Fruit fly (Drosophila melanogaster) whole organism, adult: ENCODE measurements around the gene CG4452.

Experiments used
- CG11617 ChIP-seq: fragments of 200-800 bp; sonication (Bioruptor generic); optimal IDR thresholded peaks from 2 replicates; lab custom pipeline; 2017; ENCODE audit warnings: mild to moderate bottlenecking, missing biosample characterization, missing genetic modification reagents, missing genetic modification characterization
- CG12768 ChIP-seq: fragments of 200-800 bp; sonication (Bioruptor generic); optimal IDR thresholded peaks from 2 replicates; lab custom pipeline; 2017; ENCODE audit warnings: missing biosample characterization, missing genetic modification characterization, mild to moderate bottlenecking, moderate library complexity, missing genetic modification reagents
- CG14711 ChIP-seq: fragments of 200-800 bp; sonication (Bioruptor generic); optimal IDR thresholded peaks from 2 replicates; lab custom pipeline; 2018; ENCODE audit warnings: missing biosample characterization, mild to moderate bottlenecking, missing genetic modification characterization, moderate library complexity
- CG1620 ChIP-seq: fragments of 200-800 bp; sonication (Bioruptor generic); optimal IDR thresholded peaks from 2 replicates; lab custom pipeline; 2016; ENCODE audit warnings: missing biosample characterization, missing genetic modification characterization
- CG33017 ChIP-seq: fragments of 200-800 bp; sonication (Bioruptor generic); optimal IDR thresholded peaks from 2 replicates; lab custom pipeline; 2018; ENCODE audit warnings: missing biosample characterization, mild to moderate bottlenecking, missing genetic modification characterization, moderate library complexity
- CG5204 ChIP-seq: fragments of 200-800 bp; sonication (Bioruptor generic); optimal IDR thresholded peaks from 2 replicates; lab custom pipeline; 2016; ENCODE audit warnings: missing biosample characterization, missing genetic modification characterization
- CG7045 ChIP-seq: fragments of 200-800 bp; sonication (Bioruptor generic); optimal IDR thresholded peaks from 2 replicates; lab custom pipeline; 2017; ENCODE audit warnings: missing biosample characterization, mild to moderate bottlenecking, missing genetic modification characterization
- CG7101 ChIP-seq: fragments of 200-800 bp; sonication (Bioruptor generic); optimal IDR thresholded peaks from 2 replicates; lab custom pipeline; 2018; ENCODE audit warnings: missing biosample characterization, mild to moderate bottlenecking, missing genetic modification characterization, moderate library complexity
- Clk ChIP-seq: fragments of 200-800 bp; sonication (Bioruptor generic); optimal IDR thresholded peaks from 2 replicates; lab custom pipeline; 2017; ENCODE audit warnings: missing biosample characterization, missing genetic modification characterization
- Crg-1 ChIP-seq: fragments of 200-800 bp; sonication (Bioruptor generic); optimal IDR thresholded peaks from 2 replicates; lab custom pipeline; 2016; ENCODE audit warnings: missing biosample characterization, missing genetic modification characterization
- Hr96 ChIP-seq: fragments of 200-800 bp; sonication (Bioruptor generic); optimal IDR thresholded peaks from 2 replicates; lab custom pipeline; 2016; ENCODE audit warnings: missing biosample characterization, missing genetic modification characterization
- Mnt ChIP-seq: fragments of 200-800 bp; sonication (Bioruptor generic); optimal IDR thresholded peaks from 2 replicates; lab custom pipeline; 2016; ENCODE audit warnings: missing biosample characterization, mild to moderate bottlenecking, missing genetic modification characterization
- bab1 ChIP-seq: fragments of 200-800 bp; sonication (Bioruptor generic); optimal IDR thresholded peaks from 3 replicates; lab custom pipeline; 2019; ENCODE audit warnings: missing biosample characterization, mild to moderate bottlenecking, missing genetic modification characterization, moderate library complexity
- cic ChIP-seq: fragments of 200-800 bp; sonication (Bioruptor generic); optimal IDR thresholded peaks from 2 replicates; lab custom pipeline; 2017; ENCODE audit warnings: missing biosample characterization, mild to moderate bottlenecking, missing genetic modification characterization, moderate library complexity
- cnc ChIP-seq, 2 experiments: fragments of >200 bp; optimal IDR thresholded peaks; 2 replicates each; lab custom pipeline; 2017
- kay ChIP-seq: fragments of 200-800 bp; sonication (Bioruptor generic); peaks from one replicate; lab custom pipeline; 2016; ENCODE audit warnings: missing biosample characterization, missing genetic modification characterization, borderline replicate concordance
- ovo ChIP-seq: fragments of 200-800 bp; sonication (Bioruptor generic); optimal IDR thresholded peaks from 2 replicates; lab custom pipeline; 2016; ENCODE audit warnings: missing biosample characterization, missing genetic modification characterization
- pad ChIP-seq: fragments of 200-800 bp; sonication (Bioruptor generic); optimal IDR thresholded peaks from 3 replicates; lab custom pipeline; 2017; ENCODE audit warnings: missing biosample characterization, missing genetic modification characterization, mild to moderate bottlenecking, moderate library complexity, missing genetic modification reagents
- tj ChIP-seq: fragments of 200-800 bp; sonication (Bioruptor generic); optimal IDR thresholded peaks from 3 replicates; lab custom pipeline; 2017; ENCODE audit warnings: missing biosample characterization, mild to moderate bottlenecking, missing genetic modification characterization, moderate library complexity
- toe ChIP-seq: fragments of 200-800 bp; sonication (Bioruptor generic); optimal IDR thresholded peaks from 2 replicates; lab custom pipeline; 2016; ENCODE audit warnings: missing biosample characterization, missing genetic modification characterization

Gene CG4452

DNA sequence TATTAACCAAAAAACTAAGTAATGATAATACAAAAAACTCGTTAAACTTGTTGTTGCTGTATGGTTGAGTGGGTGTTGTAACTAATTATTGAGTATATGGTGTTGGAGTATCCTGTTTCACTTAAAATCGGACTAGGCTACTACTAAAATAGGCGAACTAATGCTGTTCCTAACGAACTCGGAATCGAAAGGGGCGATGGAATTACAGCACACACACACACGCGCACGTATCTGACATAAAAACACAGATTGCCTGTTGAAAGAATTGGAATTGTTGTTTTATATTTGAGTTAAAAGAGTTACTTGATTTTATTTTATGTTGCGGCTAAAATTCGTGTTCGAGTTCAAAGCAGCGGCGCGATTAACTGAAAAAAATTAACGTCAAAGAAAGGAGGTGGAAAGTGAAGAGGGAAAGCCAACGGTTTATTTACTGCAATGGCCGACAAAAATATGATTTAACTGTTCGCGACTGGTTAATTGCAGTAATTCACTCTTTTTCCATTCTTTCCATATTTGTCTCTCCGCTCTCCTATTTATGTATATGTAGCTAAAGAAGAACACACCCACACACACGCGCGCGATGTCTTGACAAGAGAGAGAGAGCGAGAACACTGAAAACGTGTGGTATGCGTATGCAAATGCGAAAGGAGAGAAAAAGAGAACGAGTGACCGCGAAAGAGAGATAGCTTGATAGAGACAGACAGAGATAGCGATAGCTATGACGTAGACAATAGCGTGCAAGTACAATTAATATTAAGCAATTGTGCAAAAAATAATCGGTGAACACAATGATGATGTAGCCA lies 34.4 kb downstream of the CG4452 start:
- TF ChIP-seq CG5204 (GFP tag; lab: Kevin White, UChicago) (no peak), toe (no peak), Mnt (no peak), CG12768 (peak; percentile 13), ovo (GFP tag; lab: Kevin White, UChicago) (peak; percentile 93), tj (peak; percentile 74), CG1620 (GFP tag; lab: Kevin White, UChicago) (no peak), kay (GFP tag; lab: Kevin White, UChicago) (peak; percentile 96), pad (GFP tag; lab: Kevin White, UChicago) (peak; percentile 87), CG33017 (no peak)

DNA sequence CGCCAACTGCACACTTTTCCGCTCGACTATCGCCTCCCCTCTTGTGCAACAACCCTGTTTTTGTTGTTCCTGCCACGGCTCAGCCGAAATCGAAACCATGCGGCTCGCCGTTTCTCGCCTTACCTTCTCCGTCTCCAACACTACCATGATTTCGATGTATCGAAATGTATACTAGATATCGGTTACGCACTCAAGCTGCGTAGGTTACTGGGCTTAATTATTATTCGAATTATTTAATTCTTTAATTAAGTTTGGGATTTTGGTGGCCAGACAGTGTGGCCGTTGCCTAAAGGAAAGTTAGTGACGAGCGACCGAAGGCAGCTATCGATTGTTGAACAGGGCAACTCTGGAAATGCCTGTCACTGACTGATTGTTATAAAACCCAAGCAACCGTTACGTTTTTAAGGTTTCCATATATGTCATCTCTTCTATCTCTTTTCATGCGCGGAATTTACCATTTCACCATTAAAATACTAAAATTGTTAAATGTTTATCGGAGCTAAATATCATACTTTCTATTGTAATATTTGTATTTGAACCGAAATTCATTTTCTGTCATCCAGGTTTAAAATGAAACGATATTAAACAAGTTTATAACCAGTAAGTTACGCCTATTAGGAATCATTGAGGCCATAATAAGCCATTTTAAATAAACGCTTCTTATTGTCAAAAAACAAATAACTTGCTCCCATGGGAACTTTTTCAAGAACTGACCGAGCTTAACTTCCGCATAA lies 35.1 kb downstream of the CG4452 start, which contains the start of gene eIF4E1:
eIF4E1 (minus strand) TSS at position 304 of the 734 bp plus-strand sequence.
- TF ChIP-seq CG7045 (GFP tag; lab: Kevin White, UChicago) (no peak), CG5204 (GFP tag; lab: Kevin White, UChicago) (no peak), CG14711 (tag; lab: Kevin White, UChicago) (peak; percentile 87), kay (GFP tag; lab: Kevin White, UChicago) (peak; percentile 38), bab1 (GFP tag; lab: Kevin White, UChicago) (peak; percentile 9), ovo (GFP tag; lab: Kevin White, UChicago) (no peak), tj (peak; percentile 38), Clk (GFP tag; lab: Kevin White, UChicago) (no peak), Mnt (peak; percentile 78), toe (no peak), Crg-1 (no peak)

DNA sequence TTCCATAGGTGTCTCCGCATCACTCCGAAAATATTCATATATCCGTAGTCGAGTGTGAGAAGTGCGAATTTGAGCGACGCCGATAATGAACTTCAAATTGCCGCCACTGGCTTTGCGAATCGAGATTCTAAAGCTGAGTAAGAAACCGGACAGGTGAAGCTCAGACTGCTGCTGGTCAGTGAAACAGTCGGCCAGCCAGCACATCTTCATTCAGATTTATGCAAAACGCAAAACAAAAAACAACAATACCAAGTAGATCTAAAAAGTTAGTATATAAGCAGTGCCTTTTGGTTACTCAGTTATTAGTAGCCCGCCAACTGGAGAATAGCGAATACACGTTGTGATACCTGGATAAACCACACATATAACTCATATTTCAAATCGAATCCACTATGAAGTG lies 37.3 kb downstream of the CG4452 start, which contains the start of gene Cpr67B:
Cpr67B (plus strand) TSS at position 301 of the 400 bp plus-strand sequence.
- TF ChIP-seq CG1620 (GFP tag; lab: Kevin White, UChicago) (no peak), Clk (GFP tag; lab: Kevin White, UChicago) (no peak), ovo (GFP tag; lab: Kevin White, UChicago) (no peak), bab1 (GFP tag; lab: Kevin White, UChicago) (no peak), Hr96 (GFP tag; lab: Kevin White, UChicago) (no peak), CG11617 (GFP tag; lab: Kevin White, UChicago) (no peak)

DNA sequence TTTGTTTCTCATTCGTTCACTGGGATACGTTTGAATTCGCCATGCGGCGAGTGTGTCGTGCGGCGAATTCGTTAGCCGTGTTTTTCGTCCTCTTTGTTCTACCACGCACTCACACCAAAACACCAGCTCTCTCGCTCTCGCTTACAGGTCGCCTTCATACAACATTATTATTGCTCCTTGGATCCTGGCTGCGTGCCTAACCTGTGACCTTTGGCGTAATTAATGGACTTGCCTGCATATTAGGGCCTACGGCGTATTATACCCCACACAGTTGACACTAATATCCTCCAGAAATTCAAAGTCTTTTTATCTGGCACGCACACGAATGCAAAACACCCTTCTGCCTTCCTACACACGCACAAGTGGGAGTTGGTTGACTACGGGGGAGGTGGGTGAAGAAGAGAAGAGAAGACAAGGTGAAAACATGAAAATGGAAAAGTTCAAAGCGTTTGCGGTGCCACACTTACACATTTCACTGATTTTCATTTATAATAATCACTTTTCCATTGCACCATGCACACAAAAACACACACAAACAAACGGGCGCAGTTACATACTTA lies 42.9 kb downstream of the CG4452 start:
- TF ChIP-seq CG1620 (GFP tag; lab: Kevin White, UChicago) = no peak
- TF ChIP-seq Hr96 (GFP tag; lab: Kevin White, UChicago) = no peak
- no peak for TF ChIP-seq Clk (GFP tag; lab: Kevin White, UChicago)
- no peak for TF ChIP-seq Mnt
- TF ChIP-seq CG5204 (GFP tag; lab: Kevin White, UChicago) = no peak
- no peak for TF ChIP-seq cnc (optimal IDR thresholded peaks at IDR 0.05; lab: Kevin White, UChicago)
- no peak for TF ChIP-seq Crg-1
- TF ChIP-seq CG33017 = no peak
- no peak for TF ChIP-seq CG7045 (GFP tag; lab: Kevin White, UChicago)
- no peak for TF ChIP-seq CG7101 (tag; lab: Kevin White, UChicago)
- no peak for TF ChIP-seq kay (GFP tag; lab: Kevin White, UChicago)
- no peak for TF ChIP-seq ovo (GFP tag; lab: Kevin White, UChicago)
- TF ChIP-seq tj = no peak
- no peak for TF ChIP-seq CG12768
- no peak for TF ChIP-seq toe
- TF ChIP-seq bab1 (GFP tag; lab: Kevin White, UChicago) = no peak
- no peak for TF ChIP-seq CG14711 (tag; lab: Kevin White, UChicago)
- no peak for TF ChIP-seq CG11617 (GFP tag; lab: Kevin White, UChicago)

dm6 chr3L:9410754-9411423 lies 43.7 kb downstream of the CG4452 start, which contains the start of the genes CG4022 and Cpsf5:
Gene CG4022 (minus strand): TSS chr3L:9410832.
Gene Cpsf5 (plus strand): TSS chr3L:9411038.
- peak; percentile 89 for TF ChIP-seq Mnt
- TF ChIP-seq cic (GFP tag; lab: Kevin White, UChicago) = peak; percentile 66
- TF ChIP-seq CG5204 (GFP tag; lab: Kevin White, UChicago) = no peak
- TF ChIP-seq ovo (GFP tag; lab: Kevin White, UChicago) = peak; percentile 74
- no peak for TF ChIP-seq Hr96 (GFP tag; lab: Kevin White, UChicago)
- peak; percentile 83 for TF ChIP-seq CG7045 (GFP tag; lab: Kevin White, UChicago)
- TF ChIP-seq CG33017 = peak; percentile 84
- TF ChIP-seq CG7101 (tag; lab: Kevin White, UChicago) = peak; percentile 88
- peak; percentile 78 for TF ChIP-seq CG12768
- peak; percentile 61 for TF ChIP-seq pad (GFP tag; lab: Kevin White, UChicago)
- TF ChIP-seq tj = peak; percentile 72
- peak; percentile 84 for TF ChIP-seq CG1620 (GFP tag; lab: Kevin White, UChicago)
- TF ChIP-seq kay (GFP tag; lab: Kevin White, UChicago) = peak; percentile 87
- peak; percentile 77 for TF ChIP-seq Crg-1
- TF ChIP-seq bab1 (GFP tag; lab: Kevin White, UChicago) = peak; percentile 80
- peak; percentile 85 for TF ChIP-seq CG14711 (tag; lab: Kevin White, UChicago)
- peak; percentile 62 for TF ChIP-seq Clk (GFP tag; lab: Kevin White, UChicago)
- TF ChIP-seq toe = peak; percentile 91
- no peak for TF ChIP-seq cnc (optimal IDR thresholded peaks at IDR 0.05; lab: Kevin White, UChicago)
- TF ChIP-seq CG11617 (GFP tag; lab: Kevin White, UChicago) = peak; percentile 90
